Worm (Caenorhabditis elegans): ENCODE data around the gene ttr-2.

ce11 chrIII:9903694-9904292 lies 23.8 kb upstream of the ttr-2 start:
- TF ChIP-seq pha-4 (tag; optimal IDR thresholded peaks at IDR 0.05) (no peak), ttx-3 (tag; optimal IDR thresholded peaks at IDR 0.05) (no peak), ama-1 (optimal IDR thresholded peaks at IDR 0.05) (no peak)

Data from whole organism, late embryonic.